Fruit fly (Drosophila melanogaster) whole organism, larva: ENCODE data around the gene CG46458.
A peak's percentile ranks its signal among the peaks of the same experiment; 100 is the strongest.

Experiments used
- noc ChIP-seq: fragments of 200-800 bp; sonication (Bioruptor generic); optimal IDR thresholded peaks from 3 replicates; lab custom pipeline; 2019; ENCODE audit warnings: missing biosample characterization, mild to moderate bottlenecking, missing genetic modification characterization, moderate library complexity

Gene CG46458

dm6 chr3R:6932780-6933347, 25.3 kb downstream of the CG46458 start:
- TF ChIP-seq noc (tag; lab: Kevin White, UChicago): no peak

DNA sequence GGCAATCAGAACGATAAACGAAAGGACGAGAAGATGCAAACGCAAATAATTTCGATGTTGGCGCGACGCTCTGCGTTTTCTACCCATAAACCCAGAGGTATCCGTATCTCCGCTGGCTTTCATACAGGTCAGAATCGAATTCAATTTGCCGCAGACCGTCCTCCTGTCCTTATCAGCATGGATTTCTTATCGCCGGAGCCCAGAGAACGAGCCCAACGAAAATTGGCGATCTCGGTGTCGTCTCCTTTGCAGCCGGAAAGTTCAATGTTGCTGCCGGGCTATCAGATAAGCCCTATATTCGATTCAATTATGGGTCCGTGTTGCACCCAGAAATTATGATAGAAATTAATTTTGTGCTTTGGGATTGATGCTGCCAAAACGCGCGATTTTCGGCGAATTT, 26.1 kb downstream of the CG46458 start:
- no peak for TF ChIP-seq noc (tag; lab: Kevin White, UChicago)

DNA sequence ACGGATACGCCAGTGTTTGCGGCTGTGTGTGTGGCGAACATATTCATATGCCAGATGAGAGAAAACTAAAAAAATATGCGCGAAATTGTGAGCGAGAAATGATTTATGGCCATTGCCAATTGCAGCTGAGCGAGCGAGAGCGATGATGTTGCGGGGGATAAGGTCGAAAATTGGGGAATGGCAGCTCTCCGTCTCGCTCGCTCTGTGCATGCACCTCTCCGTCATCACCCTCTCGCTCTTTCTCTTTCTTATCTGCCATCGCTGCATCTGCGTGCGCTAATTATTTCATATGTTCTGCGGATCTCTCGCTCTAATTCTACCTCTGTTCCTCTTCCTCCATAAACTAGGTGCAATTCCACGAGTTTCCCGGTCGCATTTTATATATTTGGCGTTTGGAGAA, 27.7 kb downstream of the CG46458 start:
- no peak for TF ChIP-seq noc (tag; lab: Kevin White, UChicago)

dm6 chr3R:6929151-6929550, 29.0 kb downstream of the CG46458 start:
- TF ChIP-seq noc (tag; lab: Kevin White, UChicago): no peak

- TF ChIP-seq noc (tag; lab: Kevin White, UChicago): no peak
These were observed 33.9 kb downstream of the CG46458 start for dm6 chr3R:6924235-6924634.

- TF ChIP-seq noc (tag; lab: Kevin White, UChicago): no peak
These were observed 35.0 kb downstream of the CG46458 start for dm6 chr3R:6923189-6923588.

DNA sequence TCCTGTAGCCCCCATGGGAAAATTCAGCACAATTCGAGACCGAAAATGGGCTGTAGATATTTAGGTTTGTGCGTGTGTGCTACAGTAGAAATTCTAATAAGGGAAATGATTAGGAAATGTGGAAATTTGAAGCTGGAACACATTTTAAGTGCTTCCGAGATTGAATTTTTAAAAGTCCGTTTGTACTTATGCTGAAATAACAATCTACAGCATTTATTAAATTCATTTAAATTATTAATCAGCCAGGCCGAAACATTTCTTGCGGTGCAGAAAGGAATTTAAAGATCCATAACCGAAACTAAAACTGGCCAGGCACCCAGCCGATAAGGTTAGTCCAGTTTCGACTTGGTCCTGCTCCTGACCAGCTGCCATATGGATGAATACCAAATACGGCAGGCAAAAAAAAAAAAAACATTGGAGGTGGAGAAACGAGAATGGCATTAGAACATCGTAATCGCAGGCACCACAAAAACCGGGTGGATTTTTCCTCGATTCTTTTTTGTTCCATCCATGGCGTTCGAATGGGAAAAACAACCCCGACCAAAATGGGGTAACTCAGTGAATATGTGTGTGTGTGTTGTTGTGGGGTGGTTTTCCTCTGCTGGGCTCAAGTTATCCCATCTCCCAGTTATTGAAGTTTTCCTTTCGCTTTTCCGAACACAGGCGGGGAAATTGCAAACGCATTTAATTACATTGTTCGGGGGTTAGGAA, 36.8 kb downstream of the CG46458 start:
- no peak for TF ChIP-seq noc (tag; lab: Kevin White, UChicago)

DNA sequence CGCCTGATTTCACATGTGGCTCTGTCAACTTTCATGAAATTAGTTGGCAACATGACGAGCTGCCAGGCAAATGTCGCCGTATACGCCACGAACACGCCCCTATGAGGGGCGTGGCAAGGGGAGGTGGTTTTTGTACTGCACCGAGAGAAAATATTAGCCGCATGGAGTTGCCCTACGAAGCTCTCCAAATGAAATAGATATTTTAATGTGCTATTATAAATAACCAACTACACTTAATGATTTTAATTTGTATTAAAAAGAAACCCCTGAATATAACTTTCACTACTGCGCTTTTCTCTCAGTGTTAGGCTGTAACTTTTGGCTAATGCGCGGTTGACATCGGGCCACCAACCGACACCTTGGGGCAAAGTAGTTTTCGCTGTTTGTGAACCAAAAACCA, 38.2 kb downstream of the CG46458 start:
- TF ChIP-seq noc (tag; lab: Kevin White, UChicago): no peak

DNA sequence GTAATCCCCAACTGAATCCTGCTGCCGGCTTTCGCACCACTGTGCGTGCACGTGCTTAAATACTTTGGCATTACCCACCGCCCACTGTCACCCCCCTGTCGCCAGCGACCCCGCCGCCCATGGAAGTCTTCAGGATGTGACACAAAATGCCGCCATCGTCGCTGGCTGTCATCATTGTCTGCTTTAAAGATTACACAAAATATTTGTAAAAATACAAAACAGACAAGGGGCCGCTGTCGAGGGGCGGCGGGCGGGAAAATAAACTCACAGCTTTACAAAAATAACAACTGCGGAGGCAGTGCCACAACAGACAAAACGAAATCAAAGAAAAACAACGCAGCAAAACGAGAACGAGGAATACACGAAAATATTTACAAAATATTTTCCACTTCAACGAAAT, 39.9 kb downstream of the CG46458 start:
- TF ChIP-seq noc (tag; lab: Kevin White, UChicago): no peak

DNA sequence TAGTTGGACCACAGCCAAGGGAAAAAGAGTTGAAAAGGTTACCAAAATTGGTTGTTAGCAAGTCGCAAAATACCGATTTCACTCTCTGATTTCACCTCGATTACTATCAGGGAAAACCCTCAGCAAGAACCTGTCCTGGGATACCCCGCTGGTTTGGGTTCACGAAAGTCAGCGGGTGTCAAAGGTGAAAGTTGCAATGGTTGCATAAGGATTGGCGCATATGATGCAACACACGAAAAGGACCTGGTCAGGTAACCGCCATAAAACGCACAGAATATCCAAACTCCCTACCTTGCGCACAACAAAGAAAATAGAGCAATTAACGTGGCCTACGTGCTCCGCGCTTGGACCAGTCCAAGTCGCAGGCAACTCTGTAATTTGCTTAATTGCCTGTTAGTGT, 41.5 kb downstream of the CG46458 start:
- TF ChIP-seq noc (tag; lab: Kevin White, UChicago): no peak

DNA sequence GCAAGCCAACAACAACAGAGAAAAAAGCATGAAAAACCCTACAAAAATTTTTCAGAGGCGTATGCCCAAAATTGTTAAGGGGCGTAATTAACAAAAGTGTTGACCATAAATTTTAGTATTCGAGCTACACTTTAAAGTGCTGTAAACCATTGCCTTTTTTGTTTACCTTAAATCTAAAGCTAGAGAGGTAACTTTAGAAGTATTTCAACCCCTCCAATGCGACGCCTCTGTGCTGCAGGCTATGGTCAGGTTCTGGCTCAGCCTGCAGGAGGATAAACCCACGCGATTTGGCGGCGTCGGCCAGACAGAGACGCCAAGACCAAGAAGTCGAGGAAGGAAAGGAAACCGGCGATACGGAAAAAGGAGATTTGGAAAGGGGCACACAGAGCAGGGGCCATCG, 43.8 kb downstream of the CG46458 start:
- no peak for TF ChIP-seq noc (tag; lab: Kevin White, UChicago)

- peak; percentile 57 for TF ChIP-seq noc (tag; lab: Kevin White, UChicago)
These were observed 45.6 kb downstream of the CG46458 start for dm6 chr3R:6912251-6913215.

DNA sequence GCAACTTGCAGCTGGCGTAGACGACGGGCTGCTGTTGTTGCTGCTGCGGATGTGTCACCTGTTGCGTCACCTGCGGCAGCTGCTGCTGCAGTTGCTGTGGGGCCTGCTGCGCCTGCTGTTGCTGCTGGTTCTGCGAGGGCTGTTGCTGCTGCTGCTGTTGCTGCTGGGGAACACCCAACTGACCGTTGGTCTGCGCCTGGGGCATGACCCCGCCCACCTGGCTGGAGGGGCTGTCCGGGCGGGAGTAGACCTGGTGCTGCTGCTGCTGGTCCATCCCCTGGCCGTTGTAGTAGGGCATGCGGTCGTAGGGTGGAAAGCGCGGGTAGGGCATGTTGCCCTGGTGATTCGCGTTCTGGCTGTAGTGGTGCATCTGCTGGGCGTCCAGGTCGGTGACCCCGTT, 48.8 kb downstream of the CG46458 start:
- no peak for TF ChIP-seq noc (tag; lab: Kevin White, UChicago)

DNA sequence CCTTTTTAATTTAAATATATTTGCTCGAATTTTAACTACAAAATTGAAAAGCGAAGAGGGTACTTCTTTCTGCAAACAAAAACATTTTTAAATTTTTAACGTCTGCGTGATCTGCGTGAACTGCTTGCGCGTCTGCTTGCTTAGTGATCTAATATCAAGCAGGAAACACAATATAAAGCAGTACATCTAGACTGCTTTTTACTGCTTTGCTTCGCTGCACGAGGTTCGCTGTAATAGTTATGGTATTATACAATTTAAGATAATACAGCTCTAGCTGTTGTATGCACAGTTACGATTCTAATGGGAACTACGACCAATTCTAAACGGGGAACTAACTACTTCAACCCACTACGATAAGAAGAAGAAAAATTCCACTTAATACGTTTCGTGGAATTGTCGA, 50.1 kb downstream of the CG46458 start:
- TF ChIP-seq noc (tag; lab: Kevin White, UChicago): no peak

dm6 chr3R:6904299-6904698, 53.9 kb downstream of the CG46458 start:
- TF ChIP-seq noc (tag; lab: Kevin White, UChicago): no peak

- TF ChIP-seq noc (tag; lab: Kevin White, UChicago): peak; percentile 28
These were observed 54.8 kb downstream of the CG46458 start for dm6 chr3R:6903289-6903791.
